Fruit fly (Drosophila melanogaster) whole organism, embryonic: ENCODE measurements around the gene CG2104.

ENCODE experiments used
- Atf6 ChIP-seq: fragments of 200-800 bp; sonication (Bioruptor generic); IDR thresholded peaks from 2 replicates; pipeline ENCODE4 v1.3.6; 2022; ENCODE audit warnings: missing biosample characterization, missing genetic modification characterization
- CG10431 ChIP-seq: fragments of 200-800 bp; sonication (Bioruptor generic); optimal IDR thresholded peaks from 3 replicates; lab custom pipeline; 2018; ENCODE audit warnings: missing biosample characterization, mild to moderate bottlenecking, missing genetic modification characterization
- CG11504 ChIP-seq: fragments of 200-800 bp; sonication (Bioruptor generic); optimal IDR thresholded peaks from 3 replicates; lab custom pipeline; 2019; ENCODE audit warnings: missing biosample characterization, mild to moderate bottlenecking, missing genetic modification characterization, moderate library complexity
- CG12155 ChIP-seq: fragments of 200-800 bp; sonication (Bioruptor generic); optimal IDR thresholded peaks from 3 replicates; lab custom pipeline; 2016; ENCODE audit warnings: missing biosample characterization, missing genetic modification characterization
- CG12942 ChIP-seq: fragments of 200-800 bp; sonication (Bioruptor generic); optimal IDR thresholded peaks from 3 replicates; lab custom pipeline; 2016; ENCODE audit warnings: missing biosample characterization, missing genetic modification characterization
- CG14050 ChIP-seq: fragments of 200-800 bp; sonication (Bioruptor generic); IDR thresholded peaks from 3 replicates; pipeline ENCODE4 v1.3.6; 2022; ENCODE audit warnings: missing biosample characterization, missing genetic modification characterization
- CG14965 ChIP-seq: fragments of 200-800 bp; sonication (Bioruptor generic); optimal IDR thresholded peaks from 2 replicates; lab custom pipeline; 2016; ENCODE audit warnings: missing biosample characterization, missing genetic modification characterization, borderline replicate concordance
- CG15269 ChIP-seq: fragments of 200-800 bp; sonication (Bioruptor generic); optimal IDR thresholded peaks from 2 replicates; lab custom pipeline; 2018; ENCODE audit warnings: missing biosample characterization, mild to moderate bottlenecking, missing genetic modification characterization, moderate library complexity
- CG16815 ChIP-seq: fragments of 200-800 bp; sonication (Bioruptor generic); optimal IDR thresholded peaks from 3 replicates; lab custom pipeline; 2017; ENCODE audit warnings: missing biosample characterization, mild to moderate bottlenecking, missing genetic modification characterization
- CG2120 ChIP-seq: fragments of 200-800 bp; sonication (Bioruptor generic); optimal IDR thresholded peaks from 3 replicates; lab custom pipeline; 2016; ENCODE audit warnings: missing biosample characterization, missing genetic modification characterization
- CG30403 ChIP-seq: fragments of 200-800 bp; sonication (Bioruptor generic); optimal IDR thresholded peaks from 3 replicates; lab custom pipeline; 2016; ENCODE audit warnings: missing biosample characterization, missing genetic modification characterization
- CG3847 ChIP-seq: fragments of 200-800 bp; sonication (Bioruptor generic); IDR thresholded peaks from 2 replicates; pipeline ENCODE4 v1.3.6; 2022; ENCODE audit warnings: missing biosample characterization, missing genetic modification characterization
- CG4282 ChIP-seq: fragments of 200-800 bp; sonication (Bioruptor generic); optimal IDR thresholded peaks from 2 replicates; lab custom pipeline; 2016; ENCODE audit warnings: missing biosample characterization, missing genetic modification characterization
- CG43689 ChIP-seq: fragments of 200-800 bp; sonication (Bioruptor generic); IDR thresholded peaks from 2 replicates; pipeline ENCODE4 v1.3.6; 2022; ENCODE audit warnings: missing biosample characterization, missing genetic modification characterization
- CG4404 ChIP-seq: fragments of 200-800 bp; sonication (Bioruptor generic); IDR thresholded peaks from 2 replicates; pipeline ENCODE4 v1.3.6; 2022; ENCODE audit warnings: missing biosample characterization, missing genetic modification characterization
- CG4820 ChIP-seq: fragments of 200-800 bp; sonication (Bioruptor generic); optimal IDR thresholded peaks from 3 replicates; lab custom pipeline; 2016; ENCODE audit warnings: missing biosample characterization, missing genetic modification characterization
- CG5180 ChIP-seq: fragments of 200-800 bp; sonication (Bioruptor generic); optimal IDR thresholded peaks from 3 replicates; lab custom pipeline; 2017; ENCODE audit warnings: missing biosample characterization, missing genetic modification characterization, mild to moderate bottlenecking, moderate library complexity, missing genetic modification reagents
- CG6791 ChIP-seq: fragments of 200-800 bp; sonication (Bioruptor generic); IDR thresholded peaks from 3 replicates; pipeline ENCODE4 v1.3.6; 2022; ENCODE audit warnings: missing biosample characterization, missing genetic modification characterization; ENCODE audit not compliant: partially characterized antibody
- CG7357 ChIP-seq: fragments of 200-800 bp; sonication (Bioruptor generic); IDR thresholded peaks from 3 replicates; pipeline ENCODE4 v1.3.6; 2022; ENCODE audit warnings: missing biosample characterization, missing genetic modification characterization
- CG8359 ChIP-seq: fragments of 200-800 bp; sonication (Bioruptor generic); optimal IDR thresholded peaks from 2 replicates; lab custom pipeline; 2017; ENCODE audit warnings: missing biosample characterization, mild to moderate bottlenecking, missing genetic modification characterization, borderline replicate concordance
- CG9609 ChIP-seq: fragments of 200-800 bp; sonication (Bioruptor generic); optimal IDR thresholded peaks from 3 replicates; lab custom pipeline; 2016; ENCODE audit warnings: missing biosample characterization, missing genetic modification characterization
- Doc2 ChIP-seq: fragments of 200-800 bp; sonication (Bioruptor generic); IDR thresholded peaks from 2 replicates; pipeline ENCODE4 v1.3.6; 2022; ENCODE audit warnings: missing biosample characterization, missing genetic modification characterization
- Fer1 ChIP-seq: fragments of 200-800 bp; sonication (Bioruptor generic); optimal IDR thresholded peaks from 2 replicates; lab custom pipeline; 2017; ENCODE audit warnings: missing biosample characterization, mild to moderate bottlenecking, missing genetic modification characterization
- Fer2 ChIP-seq: fragments of 200-800 bp; sonication (Bioruptor generic); optimal IDR thresholded peaks from 2 replicates; lab custom pipeline; 2018; ENCODE audit warnings: missing biosample characterization, mild to moderate bottlenecking, missing genetic modification characterization, moderate library complexity
- Gsc ChIP-seq: fragments of 200-800 bp; sonication (Bioruptor generic); IDR thresholded peaks from 2 replicates; pipeline ENCODE4 v1.3.6; 2022; ENCODE audit warnings: missing biosample characterization, missing genetic modification characterization
- HLH4C ChIP-seq: fragments of 200-800 bp; sonication (Bioruptor generic); IDR thresholded peaks from 3 replicates; pipeline ENCODE4 v1.3.6; 2022; ENCODE audit warnings: missing biosample characterization, missing genetic modification characterization; ENCODE audit not compliant: partially characterized antibody
- Med ChIP-seq: fragments of 200-800 bp; sonication (Bioruptor generic); peaks from one replicate; lab custom pipeline; 2016; ENCODE audit warnings: missing biosample characterization, missing genetic modification characterization, mild to moderate bottlenecking, inconsistent platforms, moderate library complexity
- Mrtf ChIP-seq: fragments of 200-800 bp; sonication (Bioruptor generic); IDR thresholded peaks from 3 replicates; pipeline ENCODE4 v1.3.6; 2022; ENCODE audit warnings: missing biosample characterization, missing genetic modification characterization
- Sin3A ChIP-seq: fragments of >200 bp; optimal IDR thresholded peaks from 2 replicates; lab custom pipeline; 2018
- Ssrp ChIP-seq: fragments of 200-800 bp; sonication (Bioruptor generic); optimal IDR thresholded peaks from 2 replicates; lab custom pipeline; 2018; ENCODE audit warnings: missing biosample characterization, mild to moderate bottlenecking, missing genetic modification characterization, moderate library complexity
- ap ChIP-seq: fragments of 200-800 bp; sonication (Bioruptor generic); IDR thresholded peaks from 2 replicates; pipeline ENCODE4 v1.3.6; 2022; ENCODE audit warnings: missing biosample characterization, missing genetic modification characterization
- caup ChIP-seq: fragments of 200-800 bp; sonication (Bioruptor generic); optimal IDR thresholded peaks from 3 replicates; lab custom pipeline; 2017; ENCODE audit warnings: missing biosample characterization, mild to moderate bottlenecking, missing genetic modification characterization, moderate library complexity; ENCODE audit not compliant: severe bottlenecking
- gcm ChIP-seq: fragments of 200-800 bp; sonication (Bioruptor generic); optimal IDR thresholded peaks from 2 replicates; lab custom pipeline; 2019; ENCODE audit warnings: missing biosample characterization, mild to moderate bottlenecking, missing genetic modification characterization, moderate library complexity
- gem ChIP-seq: fragments of 200-800 bp; sonication (Bioruptor generic); optimal IDR thresholded peaks from 2 replicates; lab custom pipeline; 2019; ENCODE audit warnings: missing biosample characterization, mild to moderate bottlenecking, missing genetic modification characterization, moderate library complexity
- grau ChIP-seq: fragments of 200-800 bp; optimal IDR thresholded peaks from 3 replicates; lab custom pipeline; 2019; ENCODE audit warnings: missing biosample characterization, mild to moderate bottlenecking, missing genetic modification characterization, moderate library complexity
- mam ChIP-seq: fragments of 200-800 bp; sonication (Bioruptor generic); optimal IDR thresholded peaks from 3 replicates; lab custom pipeline; 2016; ENCODE audit warnings: missing biosample characterization, missing genetic modification characterization
- mirr ChIP-seq: fragments of 200-800 bp; sonication (Bioruptor generic); optimal IDR thresholded peaks from 3 replicates; lab custom pipeline; 2018; ENCODE audit warnings: missing biosample characterization, mild to moderate bottlenecking, missing genetic modification characterization
- oc ChIP-seq: fragments of 200-800 bp; sonication (Bioruptor generic); optimal IDR thresholded peaks from 2 replicates; lab custom pipeline; 2018; ENCODE audit warnings: missing biosample characterization, mild to moderate bottlenecking, missing genetic modification characterization, moderate library complexity
- odd ChIP-seq: fragments of 200-800 bp; sonication (Bioruptor generic); optimal IDR thresholded peaks from 2 replicates; lab custom pipeline; 2017; ENCODE audit warnings: missing biosample characterization, mild to moderate bottlenecking, missing genetic modification characterization
- otp ChIP-seq: fragments of 200-800 bp; sonication (Bioruptor generic); IDR thresholded peaks from 3 replicates; pipeline ENCODE4, ENCODE4 v1.3.6; 2022; ENCODE audit warnings: missing biosample characterization, missing genetic modification characterization
- ranshi ChIP-seq: fragments of 200-800 bp; sonication (Bioruptor generic); IDR thresholded peaks from 2 replicates; pipeline ENCODE4 v1.3.6; 2022; ENCODE audit warnings: missing biosample characterization, missing genetic modification characterization
- slp2 ChIP-seq: fragments of 200-800 bp; sonication (Bioruptor generic); optimal IDR thresholded peaks from 2 replicates; lab custom pipeline; 2016; ENCODE audit warnings: missing biosample characterization, missing genetic modification characterization
- sr ChIP-seq: fragments of 200-800 bp; sonication (Bioruptor generic); IDR thresholded peaks from 3 replicates; pipeline ENCODE4 v1.3.6; 2022; ENCODE audit warnings: missing biosample characterization, missing genetic modification characterization
- sug ChIP-seq: fragments of 200-800 bp; optimal IDR thresholded peaks from 2 replicates; lab custom pipeline; 2019; ENCODE audit warnings: missing biosample characterization, mild to moderate bottlenecking, missing genetic modification characterization, moderate library complexity
- tin ChIP-seq: fragments of 200-800 bp; sonication (Bioruptor generic); optimal IDR thresholded peaks from 3 replicates; lab custom pipeline; 2016; ENCODE audit warnings: missing biosample characterization, missing genetic modification characterization
- tx ChIP-seq: fragments of 200-800 bp; sonication (Bioruptor generic); optimal IDR thresholded peaks from 2 replicates; lab custom pipeline; 2016; ENCODE audit warnings: missing biosample characterization, missing genetic modification characterization
- unc-4 ChIP-seq: fragments of 200-800 bp; sonication (Bioruptor generic); IDR thresholded peaks from 2 replicates; pipeline ENCODE4 v1.3.6; 2022; ENCODE audit warnings: missing biosample characterization, missing genetic modification characterization; ENCODE audit not compliant: partially characterized antibody
- unpg ChIP-seq: fragments of 200-800 bp; sonication (Bioruptor generic); optimal IDR thresholded peaks from 3 replicates; lab custom pipeline; 2018; ENCODE audit warnings: missing biosample characterization, mild to moderate bottlenecking, missing genetic modification characterization, moderate library complexity
- vnd ChIP-seq: fragments of 200-800 bp; sonication (Bioruptor generic); IDR thresholded peaks from 3 replicates; pipeline ENCODE4 v1.3.6; 2022; ENCODE audit warnings: missing biosample characterization, missing genetic modification characterization; ENCODE audit not compliant: partially characterized antibody
- vvl ChIP-seq: fragments of 200-800 bp; sonication (Bioruptor generic); IDR thresholded peaks from 2 replicates; pipeline ENCODE4 v1.3.6; 2022; ENCODE audit warnings: missing biosample characterization, missing genetic modification characterization

Gene CG2104

DNA sequence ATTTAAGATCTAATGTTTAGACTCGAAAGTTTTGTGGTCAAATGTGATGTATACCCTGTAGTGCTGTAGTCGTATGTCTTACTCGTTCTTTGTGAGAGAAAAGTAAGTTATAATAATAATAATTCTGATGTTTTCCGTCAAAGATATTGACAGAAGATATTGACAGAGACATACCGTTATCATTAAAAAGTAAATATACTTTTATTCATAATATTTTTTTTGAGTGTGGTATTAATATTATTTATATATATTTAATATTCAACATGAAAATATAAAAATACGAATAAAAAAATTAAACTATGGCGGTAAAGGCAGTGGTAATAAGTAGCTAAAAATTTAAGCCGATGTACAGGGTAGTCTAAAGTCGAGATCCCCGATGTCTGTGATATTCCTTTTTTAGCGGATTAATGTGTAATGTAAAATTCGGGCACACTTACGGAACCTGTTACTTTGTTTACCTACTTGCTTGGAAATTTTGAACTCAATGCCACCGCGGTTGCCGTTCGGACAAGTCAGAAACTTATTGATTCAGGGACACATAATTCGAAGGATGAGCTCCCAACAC is 43.3 kb upstream of the CG2104 start, which contains the start of the genes CG2100 and CG1236 (continued):
- TF ChIP-seq gcm (GFP tag; lab: Kevin White, UChicago): peak; percentile 89
- TF ChIP-seq grau: peak; percentile 89
- TF ChIP-seq CG4404: peak; percentile 68
- peak; percentile 41; the same call in 2 of the 3 replicates for TF ChIP-seq CG14050 (GFP tag; lab: Robert Waterston, UW)
- TF ChIP-seq CG4282 (GFP tag; lab: Kevin White, UChicago): no peak
- no peak for TF ChIP-seq tx
- peak; percentile 63 for TF ChIP-seq CG3847 (GFP tag; lab: Robert Waterston, UW)
- peak; percentile 90 for TF ChIP-seq Ssrp (tag; lab: Kevin White, UChicago)
- TF ChIP-seq CG4820 (GFP tag; lab: Kevin White, UChicago): peak; percentile 79
- no peak for TF ChIP-seq CG14965 (GFP tag; lab: Kevin White, UChicago)
- no peak; the same call in 2 of the 3 replicates for TF ChIP-seq sr
- TF ChIP-seq Atf6 (GFP tag; lab: Robert Waterston, UW): peak; percentile 29; the same call in 1 of the 2 replicates
- peak; percentile 11 for TF ChIP-seq CG9609
- TF ChIP-seq CG43689: no peak
- peak; percentile 72 for TF ChIP-seq CG2120
- peak; percentile 81 for TF ChIP-seq Fer1 (GFP tag; lab: Kevin White, UChicago)
- TF ChIP-seq CG11504 (tag; lab: Kevin White, UChicago): peak; percentile 91
- TF ChIP-seq mirr: no peak
- peak; percentile 88 for TF ChIP-seq caup
- peak; percentile 84 for TF ChIP-seq unpg
- peak; percentile 10 for TF ChIP-seq slp2 (GFP tag; lab: Kevin White, UChicago)
- no peak for TF ChIP-seq Sin3A (lab: Kevin White, UChicago)
- TF ChIP-seq CG12942: peak; percentile 71
- TF ChIP-seq Gsc (GFP tag; lab: Robert Waterston, UW): no peak
- peak; percentile 95 for TF ChIP-seq gem
- peak; percentile 68 for TF ChIP-seq sug (tag; lab: Kevin White, UChicago)
- TF ChIP-seq CG7357: peak; percentile 56; the same call in 2 of the 3 replicates
- no peak for TF ChIP-seq CG6791
- TF ChIP-seq mam (GFP tag; lab: Kevin White, UChicago): peak; percentile 53
- TF ChIP-seq HLH4C (GFP tag; lab: Robert Waterston, UW): no peak
- peak; percentile 77 for TF ChIP-seq ranshi (GFP tag; lab: Robert Waterston, UW)
- TF ChIP-seq odd (GFP tag; lab: Kevin White, UChicago): peak; percentile 88
- no peak; the same call in 1 of the 2 replicates for TF ChIP-seq ap (GFP tag; lab: Robert Waterston, UW)
- TF ChIP-seq vvl (GFP tag; lab: Robert Waterston, UW): peak; percentile 76; the same call in 1 of the 2 replicates
- peak; percentile 84 for TF ChIP-seq CG30403
- peak; percentile 61 for TF ChIP-seq Fer2 (tag; lab: Kevin White, UChicago)
- TF ChIP-seq CG16815 (GFP tag; lab: Kevin White, UChicago): peak; percentile 80
- no peak for TF ChIP-seq Doc2 (GFP tag; lab: Robert Waterston, UW)
- no peak for TF ChIP-seq unc-4 (GFP tag; lab: Robert Waterston, UW)
- no peak for TF ChIP-seq vnd (GFP tag; lab: Robert Waterston, UW)
- TF ChIP-seq CG15269 (tag; lab: Kevin White, UChicago): peak; percentile 88
- TF ChIP-seq Med (GFP tag; lab: Kevin White, UChicago): peak; percentile 88
- TF ChIP-seq tin: peak; percentile 82
- peak; percentile 59; the same call in 1 of the 3 replicates for TF ChIP-seq Mrtf (GFP tag; lab: Robert Waterston, UW)
- peak; percentile 63 for TF ChIP-seq CG8359 (GFP tag; lab: Kevin White, UChicago)
- TF ChIP-seq CG5180 (GFP tag; lab: Kevin White, UChicago): no peak
- peak; percentile 63 for TF ChIP-seq CG10431 (GFP tag; lab: Kevin White, UChicago)
- peak; percentile 82 for TF ChIP-seq oc
- TF ChIP-seq otp (GFP tag; lab: Robert Waterston, UW): no peak
- TF ChIP-seq CG12155 (GFP tag; lab: Kevin White, UChicago): peak; percentile 70
